Fruit fly (Drosophila melanogaster) whole organism, prepupa: Measurements from ENCODE around the gene Pcyt2.
A peak's percentile ranks its signal among the peaks of the same experiment; 100 is the strongest.

Experiments used
- CG10631 ChIP-seq: fragments of 200-800 bp; sonication (Bioruptor generic); optimal IDR thresholded peaks from 2 replicates; lab custom pipeline; 2016; ENCODE audit warnings: missing biosample characterization, missing genetic modification characterization
- CG10669 ChIP-seq: fragments of 200-800 bp; sonication (Bioruptor generic); optimal IDR thresholded peaks from 3 replicates; lab custom pipeline; 2018; ENCODE audit warnings: missing biosample characterization, mild to moderate bottlenecking, missing genetic modification characterization, moderate library complexity
- CG11762 ChIP-seq: fragments of 200-800 bp; sonication (Bioruptor generic); optimal IDR thresholded peaks from 3 replicates; lab custom pipeline; 2016; ENCODE audit warnings: missing biosample characterization, missing genetic modification characterization; ENCODE audit not compliant: insufficient read depth
- CG11902 ChIP-seq: fragments of 200-800 bp; sonication (Bioruptor generic); optimal IDR thresholded peaks from 3 replicates; lab custom pipeline; 2016; ENCODE audit warnings: missing biosample characterization, missing genetic modification characterization
- CG1621 ChIP-seq: fragments of 200-800 bp; sonication (Bioruptor generic); optimal IDR thresholded peaks from 3 replicates; lab custom pipeline; 2018; ENCODE audit warnings: missing biosample characterization, mild to moderate bottlenecking, missing genetic modification characterization
- CG16779 ChIP-seq: fragments of 200-800 bp; sonication (Bioruptor generic); optimal IDR thresholded peaks from 3 replicates; lab custom pipeline; 2017; ENCODE audit warnings: missing biosample characterization, mild to moderate bottlenecking, missing genetic modification characterization
- CG31627 ChIP-seq: fragments of 200-800 bp; sonication (Bioruptor generic); optimal IDR thresholded peaks from 3 replicates; lab custom pipeline; 2016; ENCODE audit warnings: missing biosample characterization, missing genetic modification characterization
- CG34406 ChIP-seq: fragments of 200-800 bp; sonication (Bioruptor generic); optimal IDR thresholded peaks from 3 replicates; lab custom pipeline; 2016; ENCODE audit warnings: missing biosample characterization, missing genetic modification characterization
- CG4318 ChIP-seq: fragments of 200-800 bp; sonication (Bioruptor generic); optimal IDR thresholded peaks from 3 replicates; lab custom pipeline; 2017; ENCODE audit warnings: missing biosample characterization, mild to moderate bottlenecking, missing genetic modification characterization
- CG6792 ChIP-seq: fragments of 200-800 bp; sonication (Bioruptor generic); optimal IDR thresholded peaks from 3 replicates; lab custom pipeline; 2016; ENCODE audit warnings: missing biosample characterization, missing genetic modification characterization
- CG6808 ChIP-seq: fragments of 200-800 bp; sonication (Bioruptor generic); optimal IDR thresholded peaks from 3 replicates; lab custom pipeline; 2017; ENCODE audit warnings: missing biosample characterization, missing genetic modification characterization, mild to moderate bottlenecking, moderate library complexity, missing genetic modification reagents
- CG6854 ChIP-seq: fragments of 200-800 bp; sonication (Bioruptor generic); optimal IDR thresholded peaks from 2 replicates; lab custom pipeline; 2017; ENCODE audit warnings: missing biosample characterization, mild to moderate bottlenecking, missing genetic modification characterization
- CG7368 ChIP-seq: fragments of 200-800 bp; sonication (Bioruptor generic); optimal IDR thresholded peaks from 3 replicates; lab custom pipeline; 2016; ENCODE audit warnings: missing biosample characterization, missing genetic modification characterization
- Eip75B ChIP-seq: fragments of 200-800 bp; sonication (Bioruptor generic); optimal IDR thresholded peaks from 3 replicates; lab custom pipeline; 2016; ENCODE audit warnings: missing biosample characterization, missing genetic modification characterization
- Eip78C ChIP-seq: fragments of 200-800 bp; sonication (Bioruptor generic); peaks from one replicate; lab custom pipeline; 2016; ENCODE audit warnings: missing biosample characterization, missing genetic modification characterization
- Ets96B ChIP-seq: fragments of 200-800 bp; optimal IDR thresholded peaks from 2 replicates; lab custom pipeline; 2019; ENCODE audit warnings: missing biosample characterization, mild to moderate bottlenecking, missing genetic modification characterization, moderate library complexity
- Hr38 ChIP-seq: sonication (Bioruptor generic); optimal IDR thresholded peaks from 2 replicates; lab custom pipeline; 2016; ENCODE audit warnings: missing biosample characterization, missing genetic modification characterization
- Hr39 ChIP-seq: fragments of 200-800 bp; sonication (Bioruptor generic); optimal IDR thresholded peaks from 2 replicates; lab custom pipeline; 2016; ENCODE audit warnings: missing biosample characterization, missing genetic modification characterization
- Hr4 ChIP-seq: fragments of 200-800 bp; sonication (Bioruptor generic); optimal IDR thresholded peaks from 3 replicates; lab custom pipeline; 2016; ENCODE audit warnings: missing biosample characterization, missing genetic modification characterization
- Lpt ChIP-seq: fragments of 200-800 bp; sonication (Bioruptor generic); optimal IDR thresholded peaks from 3 replicates; lab custom pipeline; 2016; ENCODE audit warnings: missing biosample characterization, missing genetic modification characterization
- Met ChIP-seq: fragments of 200-800 bp; sonication (Bioruptor generic); optimal IDR thresholded peaks from 3 replicates; lab custom pipeline; 2016; ENCODE audit warnings: missing biosample characterization, missing genetic modification characterization
- Smox ChIP-seq: fragments of 200-800 bp; sonication (Bioruptor generic); optimal IDR thresholded peaks from 3 replicates; lab custom pipeline; 2016; ENCODE audit warnings: missing biosample characterization, missing genetic modification characterization
- Sox102F ChIP-seq: fragments of 200-800 bp; sonication (Bioruptor generic); optimal IDR thresholded peaks from 2 replicates; lab custom pipeline; 2016; ENCODE audit warnings: missing biosample characterization, mild to moderate bottlenecking, missing genetic modification characterization
- Sox14 ChIP-seq: fragments of 200-800 bp; sonication (Bioruptor generic); optimal IDR thresholded peaks from 3 replicates; lab custom pipeline; 2016; ENCODE audit warnings: missing biosample characterization, missing genetic modification characterization
- achi ChIP-seq: fragments of 200-800 bp; sonication (Bioruptor generic); optimal IDR thresholded peaks from 3 replicates; lab custom pipeline; 2016; ENCODE audit warnings: missing biosample characterization, missing genetic modification characterization
- cyc ChIP-seq: fragments of 200-800 bp; sonication (Bioruptor generic); optimal IDR thresholded peaks from 3 replicates; lab custom pipeline; 2016; ENCODE audit warnings: missing biosample characterization, missing genetic modification characterization
- dac ChIP-seq: fragments of 200-800 bp; sonication (Bioruptor generic); optimal IDR thresholded peaks from 2 replicates; lab custom pipeline; 2017; ENCODE audit warnings: missing biosample characterization, mild to moderate bottlenecking, missing genetic modification characterization
- dsx ChIP-seq: fragments of 200-800 bp; optimal IDR thresholded peaks from 3 replicates; lab custom pipeline; 2019; ENCODE audit warnings: missing biosample characterization, mild to moderate bottlenecking, missing genetic modification characterization, moderate library complexity; ENCODE audit not compliant: poor library complexity, severe bottlenecking
- eg ChIP-seq: fragments of 200-800 bp; sonication (Bioruptor generic); IDR thresholded peaks from 3 replicates; pipeline ENCODE4 v1.3.6; 2022; ENCODE audit warnings: missing biosample characterization, missing genetic modification characterization
- esn ChIP-seq: fragments of 200-800 bp; sonication (Bioruptor generic); optimal IDR thresholded peaks from 2 replicates; lab custom pipeline; 2016; ENCODE audit warnings: missing biosample characterization, mild to moderate bottlenecking, missing genetic modification characterization, moderate library complexity
- fd59A ChIP-seq: fragments of 200-800 bp; sonication (Bioruptor generic); optimal IDR thresholded peaks from 2 replicates; lab custom pipeline; 2017; ENCODE audit warnings: missing biosample characterization, mild to moderate bottlenecking, missing genetic modification characterization, missing genetic modification reagents
- fd85E ChIP-seq: fragments of 200-800 bp; sonication (Bioruptor generic); optimal IDR thresholded peaks from 3 replicates; lab custom pipeline; 2016; ENCODE audit warnings: missing biosample characterization, missing genetic modification characterization
- fkh ChIP-seq: fragments of 200-800 bp; sonication (Bioruptor generic); optimal IDR thresholded peaks from 3 replicates; lab custom pipeline; 2017; ENCODE audit warnings: missing biosample characterization, mild to moderate bottlenecking, missing genetic modification characterization, moderate library complexity
- net ChIP-seq: fragments of 200-800 bp; sonication (Bioruptor generic); optimal IDR thresholded peaks from 3 replicates; lab custom pipeline; 2016; ENCODE audit warnings: missing biosample characterization, missing genetic modification characterization
- salr ChIP-seq, 2 experiments: fragments of 200-800 bp; sonication (Bioruptor generic); optimal IDR thresholded peaks; 3 replicates each; lab custom pipeline; 2016 to 2018; ENCODE audit warnings: missing biosample characterization in 2 of 2, missing genetic modification characterization in 2 of 2, mild to moderate bottlenecking in 1 of 2
- spab ChIP-seq: fragments of 200-800 bp; sonication (Bioruptor generic); optimal IDR thresholded peaks from 2 replicates; lab custom pipeline; 2017; ENCODE audit warnings: missing biosample characterization, mild to moderate bottlenecking, missing genetic modification characterization, missing genetic modification reagents
- ss ChIP-seq, 2 experiments: fragments of 200-800 bp; sonication (Bioruptor generic); optimal IDR thresholded peaks; 2 replicates in 1 of 2; 3 replicates in 1 of 2; lab custom pipeline; 2017 to 2018; ENCODE audit warnings: mild to moderate bottlenecking in 2 of 2, missing biosample characterization in 2 of 2, missing genetic modification characterization in 2 of 2, moderate library complexity in 1 of 2
- svp ChIP-seq: fragments of 200-800 bp; sonication (Bioruptor generic); peaks from one replicate; lab custom pipeline; 2016; ENCODE audit warnings: missing biosample characterization, missing genetic modification characterization
- topi ChIP-seq: fragments of 200-800 bp; sonication (Bioruptor generic); optimal IDR thresholded peaks from 3 replicates; lab custom pipeline; 2016; ENCODE audit warnings: missing biosample characterization, missing genetic modification characterization
- vri ChIP-seq: fragments of 200-800 bp; sonication (Bioruptor generic); optimal IDR thresholded peaks from 3 replicates; lab custom pipeline; 2016; ENCODE audit warnings: missing biosample characterization, mild to moderate bottlenecking, missing genetic modification characterization

The Pcyt2 gene

dm6 chr3L:1569162-1569965 is 16.1 kb downstream of the Pcyt2 start, which contains the start of gene Tmep (continued):
- TF ChIP-seq CG1621 (tag; lab: Kevin White, UChicago) (no peak), spab (GFP tag; lab: Kevin White, UChicago) (no peak), Hr38 (GFP tag; lab: Kevin White, UChicago) (no peak), fkh (GFP tag; lab: Kevin White, UChicago) (no peak), achi (no peak), eg (GFP tag; lab: Robert Waterston, UW) (peak; percentile 2; the same call in 1 of the 3 replicates), Smox (GFP tag; lab: Kevin White, UChicago) (no peak), dac (GFP tag; lab: Kevin White, UChicago) (no peak), topi (peak; percentile 3)

dm6 chr3L:1569966-1570276 is 16.6 kb downstream of the Pcyt2 start:
- TF ChIP-seq CG16779 (tag; lab: Kevin White, UChicago) = no peak
- TF ChIP-seq ss (GFP tag; optimal IDR thresholded peaks at IDR 0.05; lab: Kevin White, UChicago) = peak in 1 of 2 experiments; percentile 30
- TF ChIP-seq CG6854 (GFP tag; lab: Kevin White, UChicago) = peak; percentile 57
- peak; percentile 39 for TF ChIP-seq Sox14 (GFP tag; lab: Kevin White, UChicago)
- peak; percentile 74 for TF ChIP-seq svp (GFP tag; lab: Kevin White, UChicago)

- TF ChIP-seq Ets96B (tag; lab: Kevin White, UChicago) (no peak), CG6854 (GFP tag; lab: Kevin White, UChicago) (no peak)
Measured at dm6 chr3L:1571077-1571476, 17.8 kb downstream of the Pcyt2 start.

- TF ChIP-seq Ets96B (tag; lab: Kevin White, UChicago) (no peak), CG6792 (GFP tag; lab: Kevin White, UChicago) (no peak), ss (GFP tag; optimal IDR thresholded peaks at IDR 0.05; lab: Kevin White, UChicago) (no peak), Lpt (GFP tag; lab: Kevin White, UChicago) (no peak), CG11902 (GFP tag; lab: Kevin White, UChicago) (no peak), dsx (GFP tag; lab: Kevin White, UChicago) (no peak), fd85E (GFP tag; lab: Kevin White, UChicago) (no peak), CG10669 (GFP tag; lab: Kevin White, UChicago) (no peak), salr (GFP tag; optimal IDR thresholded peaks at IDR 0.05; lab: Kevin White, UChicago) (no peak), CG10631 (no peak), CG31627 (no peak), Eip78C (GFP tag; lab: Kevin White, UChicago) (no peak), Hr39 (no peak)
Measured at dm6 chr3L:1573191-1573590, 19.9 kb downstream of the Pcyt2 start.

- TF ChIP-seq CG11762 (GFP tag; lab: Kevin White, UChicago) (no peak), salr (GFP tag; optimal IDR thresholded peaks at IDR 0.05; lab: Kevin White, UChicago) (no peak), fd85E (GFP tag; lab: Kevin White, UChicago) (no peak), CG31627 (no peak), Met (GFP tag; lab: Kevin White, UChicago) (no peak), CG7368 (GFP tag; lab: Kevin White, UChicago) (no peak), Sox102F (GFP tag; lab: Kevin White, UChicago) (no peak), CG16779 (tag; lab: Kevin White, UChicago) (no peak), net (GFP tag; lab: Kevin White, UChicago) (no peak), dac (GFP tag; lab: Kevin White, UChicago) (no peak), eg (GFP tag; lab: Robert Waterston, UW) (no peak), CG6792 (GFP tag; lab: Kevin White, UChicago) (no peak), CG34406 (GFP tag; lab: Kevin White, UChicago) (no peak), svp (GFP tag; lab: Kevin White, UChicago) (no peak), CG10669 (GFP tag; lab: Kevin White, UChicago) (no peak), CG6808 (GFP tag; lab: Kevin White, UChicago) (no peak), esn (GFP tag; lab: Kevin White, UChicago) (peak; percentile 17), Eip75B (no peak), CG4318 (GFP tag; lab: Kevin White, UChicago) (no peak), cyc (GFP tag; lab: Kevin White, UChicago) (no peak), CG10631 (no peak), vri (GFP tag; lab: Kevin White, UChicago) (no peak), fd59A (GFP tag; lab: Kevin White, UChicago) (no peak), Hr4 (peak; percentile 35)
Measured at dm6 chr3L:1575731-1576376, 22.6 kb downstream of the Pcyt2 start.
